Worm (Caenorhabditis elegans): ENCODE results near the gene C44H9.7.
A peak's percentile ranks its signal among the peaks of the same experiment; 100 is the strongest.

Gene C44H9.7

DNA sequence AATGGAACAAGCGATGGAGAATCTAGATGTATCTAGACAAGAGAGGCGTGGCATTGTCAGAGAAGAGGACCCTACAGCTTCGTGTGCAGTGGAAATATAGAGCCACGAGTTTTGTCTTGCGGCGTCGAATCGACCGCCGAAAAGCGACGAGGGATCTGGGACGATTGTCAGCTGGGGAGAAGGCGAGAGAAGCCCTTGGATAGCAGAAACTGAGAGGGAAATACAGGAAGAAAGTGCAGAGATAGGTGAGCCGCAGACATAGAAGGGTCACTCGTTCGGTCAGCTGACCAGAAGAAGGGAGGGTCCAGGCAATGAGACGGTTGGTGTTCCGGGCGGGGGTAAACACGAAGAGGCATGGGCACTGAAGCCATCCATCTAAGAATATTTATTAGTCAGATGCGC is 40.2 kb downstream of the C44H9.7 start (continued):
- TF ChIP-seq swsn-7 (tag; optimal IDR thresholded peaks at IDR 0.05) (peak; percentile 70), zip-4 (GFP tag; optimal IDR thresholded peaks at IDR 0.05) (no peak), lir-3 (tag; optimal IDR thresholded peaks at IDR 0.05; ENCODE audit: poor library complexity) (peak; percentile 25), ceh-82 (tag; optimal IDR thresholded peaks at IDR 0.05) (peak; percentile 32 to 53 (median 51)), lin-14 (GFP tag; optimal IDR thresholded peaks at IDR 0.05) (peak; percentile 96), fkh-8 (tag; optimal IDR thresholded peaks at IDR 0.05) (peak; percentile 87), nhr-47 (tag; optimal IDR thresholded peaks at IDR 0.05) (peak; percentile 80), lin-39 (tag; optimal IDR thresholded peaks at IDR 0.05) (no peak), jun-1 (tag; optimal IDR thresholded peaks at IDR 0.05) (peak; percentile 11), ztf-4 (tag; optimal IDR thresholded peaks at IDR 0.05) (peak; percentile 38), lin-35 (GFP tag; optimal IDR thresholded peaks at IDR 0.05) (peak; percentile 54 to 63), vab-15 (tag; optimal IDR thresholded peaks at IDR 0.05) (no peak), zag-1 (tag; optimal IDR thresholded peaks at IDR 0.05) (no peak), pqm-1 (tag; optimal IDR thresholded peaks at IDR 0.05) (no peak)

DNA sequence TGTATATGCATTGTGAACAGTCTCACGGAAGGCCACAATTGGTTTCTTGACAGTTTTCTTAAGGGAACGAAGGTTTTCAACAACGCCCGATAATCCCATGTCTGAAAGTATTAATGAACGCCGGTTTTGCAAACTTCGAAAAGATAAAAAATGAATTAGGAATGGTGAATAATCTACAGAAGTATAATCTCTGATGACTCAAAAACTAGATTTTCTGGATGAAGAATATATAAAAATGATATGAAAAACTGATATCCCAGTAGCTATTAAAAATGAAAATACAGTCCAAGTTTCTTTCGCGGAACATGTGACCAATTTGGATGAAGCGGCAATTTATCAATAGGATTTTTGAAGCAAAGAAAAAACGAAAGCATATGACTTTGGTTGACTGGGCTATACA is 40.6 kb downstream of the C44H9.7 start, which contains the start of gene ZC443.3:
ZC443.3 (minus strand) TSS at position 101 of the 400 bp plus-strand sequence.
- TF ChIP-seq pax-3 (tag; optimal IDR thresholded peaks at IDR 0.05) (no peak), elt-3 (tag; optimal IDR thresholded peaks at IDR 0.05) (no peak), unc-98 (GFP tag; IDR thresholded peaks at IDR 0.05) (no peak), alr-1 (tag; optimal IDR thresholded peaks at IDR 0.05; ENCODE audit: borderline replicate concordance) (no peak), mef-2 (tag; optimal IDR thresholded peaks at IDR 0.05) (no peak), C04F5.9 (tag; optimal IDR thresholded peaks at IDR 0.05) (no peak), ztf-4 (tag; optimal IDR thresholded peaks at IDR 0.05) (no peak), nhr-85 (tag) (no peak), dpl-1 (GFP tag; optimal IDR thresholded peaks at IDR 0.05) (no peak), egl-27 (tag; optimal IDR thresholded peaks at IDR 0.05) (no peak), pag-3 (tag; optimal IDR thresholded peaks at IDR 0.05; ENCODE audit: borderline replicate concordance, insufficient read depth) (peak; percentile 31), snu-23 (GFP tag; optimal IDR thresholded peaks at IDR 0.05) (no peak), C34B4.2 (tag; optimal IDR thresholded peaks at IDR 0.05) (no peak), fkh-8 (tag; optimal IDR thresholded peaks at IDR 0.05) (no peak), blmp-1 (tag; optimal IDR thresholded peaks at IDR 0.05) (peak; percentile 82)

DNA sequence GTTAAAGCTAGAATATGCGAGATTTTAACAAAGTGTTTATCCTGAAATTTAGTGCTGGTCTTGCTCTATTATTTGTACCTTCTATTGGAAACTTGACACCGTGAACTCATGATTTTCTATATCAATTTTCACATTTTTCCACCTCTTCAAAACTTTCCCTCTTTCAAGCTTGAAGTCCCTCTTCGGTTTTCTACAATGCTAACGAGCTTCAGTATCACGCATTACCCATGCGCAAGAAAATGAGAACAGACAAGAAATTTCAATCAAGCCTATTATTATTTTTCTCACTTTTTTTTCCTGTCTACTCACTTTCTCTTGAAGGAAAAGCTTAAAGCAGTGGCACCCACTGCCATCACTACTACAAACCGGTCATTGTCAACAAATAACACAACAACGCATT is 42.9 kb downstream of the C44H9.7 start:
- no peak for TF ChIP-seq ztf-11 (tag; optimal IDR thresholded peaks at IDR 0.05)
- TF ChIP-seq fkh-8 (tag; optimal IDR thresholded peaks at IDR 0.05): no peak
- no peak for TF ChIP-seq tlp-1 (tag; optimal IDR thresholded peaks at IDR 0.05)
- no peak for TF ChIP-seq nhr-77 (tag; optimal IDR thresholded peaks at IDR 0.05)
- TF ChIP-seq pax-3 (tag; optimal IDR thresholded peaks at IDR 0.05): peak; percentile 50
- no peak for TF ChIP-seq ces-1 (GFP tag; optimal IDR thresholded peaks at IDR 0.05)
- no peak for TF ChIP-seq ceh-88 (GFP tag; IDR thresholded peaks at IDR 0.05)
- no peak for TF ChIP-seq efl-1 (optimal IDR thresholded peaks at IDR 0.05)
- TF ChIP-seq efl-1 (GFP tag; optimal IDR thresholded peaks at IDR 0.05 in 1 of 2): peak in 1 of 2 experiments; percentile 43
- TF ChIP-seq skn-1 (tag; optimal IDR thresholded peaks at IDR 0.05): no peak
- TF ChIP-seq nhr-28 (tag; optimal IDR thresholded peaks at IDR 0.05): no peak
- no peak for TF ChIP-seq hlh-4 (tag; optimal IDR thresholded peaks at IDR 0.05)
- TF ChIP-seq ama-1 (optimal IDR thresholded peaks at IDR 0.05): peak; percentile 55
- TF ChIP-seq sox-4 (tag; optimal IDR thresholded peaks at IDR 0.05): no peak
- no peak for TF ChIP-seq isw-1 (GFP tag; IDR thresholded peaks at IDR 0.05)
- TF ChIP-seq rnt-1 (tag; optimal IDR thresholded peaks at IDR 0.05): peak; percentile 4
